Fruit fly (Drosophila melanogaster) whole organism, wandering third instar larva: ENCODE measurements around the gene CG33270.

ENCODE experiments used
- CG32264 ChIP-seq: fragments of 200-800 bp; sonication (Bioruptor generic); optimal IDR thresholded peaks from 2 replicates; lab custom pipeline; 2016; ENCODE audit warnings: missing biosample characterization, missing genetic modification characterization
- CrebA ChIP-seq: fragments of 200-800 bp; sonication (Bioruptor generic); optimal IDR thresholded peaks from 2 replicates; lab custom pipeline; 2016; ENCODE audit warnings: missing biosample characterization, mild to moderate bottlenecking, missing genetic modification characterization, borderline replicate concordance
- Dfd ChIP-seq: fragments of >200 bp; optimal IDR thresholded peaks from 2 replicates; lab custom pipeline; 2017; ENCODE audit warnings: missing biosample characterization, missing genetic modification characterization
- Dif ChIP-seq: fragments of 200-275, 200-300 bp; sonication (Bioruptor generic); optimal IDR thresholded peaks from 2 replicates; lab custom pipeline; 2018; ENCODE audit warnings: missing biosample characterization, missing genetic modification characterization; ENCODE audit not compliant: partially characterized antibody
- GATAd ChIP-seq: sonication (Bioruptor generic); optimal IDR thresholded peaks from 2 replicates; lab custom pipeline; 2016; ENCODE audit warnings: missing biosample characterization, missing genetic modification characterization
- HLH106 ChIP-seq: fragments of 200-800 bp; optimal IDR thresholded peaks from 3 replicates; lab custom pipeline; 2019; ENCODE audit warnings: missing biosample characterization, mild to moderate bottlenecking, missing genetic modification characterization, moderate library complexity
- Hnf4 ChIP-seq: fragments of 200-800 bp; sonication (Bioruptor generic); optimal IDR thresholded peaks from 2 replicates; lab custom pipeline; 2016; ENCODE audit warnings: missing biosample characterization, mild to moderate bottlenecking, missing genetic modification characterization
- Hr78 ChIP-seq: fragments of >200 bp; optimal IDR thresholded peaks from 2 replicates; lab custom pipeline; 2017; ENCODE audit warnings: missing biosample characterization, missing genetic modification characterization
- Hr83 ChIP-seq: fragments of 200-300 bp; sonication (Bioruptor generic); optimal IDR thresholded peaks from 2 replicates; lab custom pipeline; 2016; ENCODE audit warnings: missing biosample characterization, mild to moderate bottlenecking, missing genetic modification characterization, moderate library complexity; ENCODE audit not compliant: poor library complexity, severe bottlenecking
- Jra ChIP-seq: sonication (Bioruptor generic); optimal IDR thresholded peaks from 2 replicates; lab custom pipeline; 2016; ENCODE audit warnings: missing biosample characterization, missing genetic modification characterization
- Mio ChIP-seq: sonication (Bioruptor generic); optimal IDR thresholded peaks from 2 replicates; lab custom pipeline; 2016; ENCODE audit warnings: missing biosample characterization, missing genetic modification characterization
- Myc ChIP-seq: fragments of >200 bp; optimal IDR thresholded peaks from 2 replicates; lab custom pipeline; 2017
- N ChIP-seq: fragments of >200 bp; optimal IDR thresholded peaks from 2 replicates; lab custom pipeline; 2018; ENCODE audit warnings: missing biosample characterization, missing external identifiers, missing genetic modification characterization
- Rel ChIP-seq, 2 experiments: fragments of 200-800 bp; sonication (Bioruptor generic) in 1 of 2; optimal IDR thresholded peaks; 2 replicates in 1 of 2; 3 replicates in 1 of 2; lab custom pipeline; 2016 to 2019; ENCODE audit warnings: mild to moderate bottlenecking in 2 of 2, missing biosample characterization in 2 of 2, missing genetic modification characterization in 2 of 2, moderate library complexity in 1 of 2
- Vsx2 ChIP-seq: fragments of 200-300, 225-300 bp; sonication (Bioruptor generic); optimal IDR thresholded peaks from 2 replicates; lab custom pipeline; 2018; ENCODE audit warnings: missing biosample characterization, missing genetic modification characterization; ENCODE audit not compliant: partially characterized antibody
- brk ChIP-seq: fragments of 200-800 bp; sonication (Bioruptor generic); optimal IDR thresholded peaks from 2 replicates; lab custom pipeline; 2016; ENCODE audit warnings: missing biosample characterization, mild to moderate bottlenecking, missing genetic modification characterization
- dmrt93B ChIP-seq: fragments of 200-800 bp; sonication (Bioruptor generic); optimal IDR thresholded peaks from 2 replicates; lab custom pipeline; 2018; ENCODE audit warnings: missing biosample characterization, mild to moderate bottlenecking, missing genetic modification characterization
- ey ChIP-seq: fragments of 200-800 bp; sonication (Bioruptor generic); optimal IDR thresholded peaks from 2 replicates; lab custom pipeline; 2016; ENCODE audit warnings: missing biosample characterization, missing genetic modification characterization
- foxo ChIP-seq, 2 experiments: fragments of 200-800 bp; sonication (Bioruptor generic); optimal IDR thresholded peaks; 2 replicates in 1 of 2; 3 replicates in 1 of 2; lab custom pipeline; 2016 to 2017; ENCODE audit warnings: missing biosample characterization in 2 of 2, missing genetic modification characterization in 2 of 2
- fru ChIP-seq: fragments of 200-800 bp; sonication (Bioruptor generic); optimal IDR thresholded peaks from 3 replicates; lab custom pipeline; 2016; ENCODE audit warnings: missing biosample characterization, mild to moderate bottlenecking, missing genetic modification characterization
- jim ChIP-seq: fragments of 175-275, 200-325 bp; sonication (Bioruptor generic); optimal IDR thresholded peaks from 2 replicates; lab custom pipeline; 2016; ENCODE audit warnings: missing biosample characterization, mild to moderate bottlenecking, missing genetic modification characterization
- pan ChIP-seq: fragments of >200 bp; optimal IDR thresholded peaks from 2 replicates; lab custom pipeline; 2017
- rgr ChIP-seq: fragments of 200-800 bp; sonication (Bioruptor generic); optimal IDR thresholded peaks from 3 replicates; lab custom pipeline; 2016; ENCODE audit warnings: missing biosample characterization, mild to moderate bottlenecking, missing genetic modification characterization
- sage ChIP-seq: fragments of 200-800 bp; sonication (Bioruptor generic); optimal IDR thresholded peaks from 2 replicates; lab custom pipeline; 2016; ENCODE audit warnings: missing biosample characterization, mild to moderate bottlenecking, missing genetic modification characterization
- sv ChIP-seq: fragments of 200-800 bp; sonication (Bioruptor generic); optimal IDR thresholded peaks from 3 replicates; lab custom pipeline; 2016; ENCODE audit warnings: missing biosample characterization, missing genetic modification characterization
- tai ChIP-seq: sonication (Bioruptor generic); optimal IDR thresholded peaks from 2 replicates; lab custom pipeline; 2016; ENCODE audit warnings: missing biosample characterization, missing genetic modification characterization
- usp ChIP-seq: fragments of >200 bp; optimal IDR thresholded peaks from 2 replicates; lab custom pipeline; 2017; ENCODE audit warnings: missing biosample characterization, missing genetic modification characterization
- woc ChIP-seq: sonication (Bioruptor generic); optimal IDR thresholded peaks from 2 replicates; lab custom pipeline; 2016; ENCODE audit warnings: missing biosample characterization, mild to moderate bottlenecking, missing genetic modification characterization

CG33270 gene

DNA sequence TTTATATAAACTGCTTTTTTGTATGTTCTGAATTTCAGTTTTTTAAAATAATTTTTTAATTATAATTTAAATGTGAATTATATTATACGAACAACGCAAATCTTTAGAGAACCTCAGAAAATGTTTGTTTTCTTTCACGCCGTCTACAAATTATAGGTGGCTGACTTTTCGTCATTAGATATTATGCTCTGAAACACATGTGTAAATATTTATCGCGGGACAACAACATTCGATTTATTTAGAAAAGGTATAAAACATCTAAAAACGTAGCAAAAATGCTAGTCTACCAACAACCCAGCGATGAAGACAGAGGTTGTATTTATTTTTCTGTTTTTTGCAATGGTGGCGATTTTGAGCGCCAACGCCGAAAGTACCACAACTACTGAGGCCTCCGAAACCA lies 31.4 kb upstream of the CG33270 start, which contains the start of gene CG42832:
Gene CG42832, plus strand, starts transcription at position 301 of the 400 bp plus-strand sequence.
- TF ChIP-seq fru (GFP tag; lab: Kevin White, UChicago) = no peak
- no peak for TF ChIP-seq Myc (lab: Kevin White, UChicago)
- no peak for TF ChIP-seq Mio
- no peak for TF ChIP-seq foxo (GFP tag; optimal IDR thresholded peaks at IDR 0.05; lab: Kevin White, UChicago)
- TF ChIP-seq Hr83 (GFP tag; lab: Kevin White, UChicago) = no peak
- no peak for TF ChIP-seq Hnf4
- no peak for TF ChIP-seq sv (GFP tag; lab: Kevin White, UChicago)
- TF ChIP-seq Vsx2 (GFP tag; lab: Kevin White, UChicago) = no peak
- TF ChIP-seq CG32264 (GFP tag; lab: Kevin White, UChicago) = no peak
- no peak for TF ChIP-seq dmrt93B
- no peak for TF ChIP-seq usp (GFP tag; lab: Kevin White, UChicago)
- no peak for TF ChIP-seq jim
- no peak for TF ChIP-seq brk
- no peak for TF ChIP-seq woc
- TF ChIP-seq tai = no peak
- no peak for TF ChIP-seq HLH106 (tag; lab: Kevin White, UChicago)
- TF ChIP-seq Rel (GFP tag; optimal IDR thresholded peaks at IDR 0.05; lab: Kevin White, UChicago) = no peak
- no peak for TF ChIP-seq Rel (tag; optimal IDR thresholded peaks at IDR 0.05; lab: Kevin White, UChicago)

DNA sequence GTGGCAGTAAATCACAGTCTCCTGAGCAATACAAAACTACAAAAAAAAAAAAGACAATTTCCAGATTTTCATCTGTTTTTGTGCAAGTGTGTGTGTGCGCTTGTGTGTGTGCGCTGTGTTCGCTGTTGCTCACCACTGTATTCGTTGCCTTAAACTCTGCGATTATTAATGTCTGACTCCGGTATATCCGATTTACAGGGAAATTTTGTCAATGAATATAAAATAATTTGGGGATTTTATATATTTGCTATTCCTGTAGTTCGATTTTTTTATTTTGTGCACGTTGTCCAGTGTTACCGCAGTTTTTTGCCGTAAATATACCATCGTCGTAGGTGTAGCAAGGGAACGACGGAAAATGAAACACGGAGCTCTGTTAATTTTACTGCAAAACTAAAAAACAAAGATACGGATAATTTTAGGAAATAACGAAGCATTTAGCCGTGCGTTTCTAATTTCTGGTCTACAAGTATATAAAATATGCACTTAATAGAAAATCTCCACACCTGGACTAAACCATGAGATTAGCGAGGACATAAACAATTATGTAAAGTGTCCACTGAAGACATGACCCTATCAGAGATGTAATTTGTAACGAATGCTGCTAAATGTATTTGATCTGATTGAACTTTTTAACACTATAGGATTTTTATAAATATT lies 30.9 kb upstream of the CG33270 start, which contains the start of gene Duba:
Gene Duba, minus strand, starts transcription at position 313 of the 657 bp plus-strand sequence.
- TF ChIP-seq Hr83 (GFP tag; lab: Kevin White, UChicago) (no peak), Hr78 (GFP tag; lab: Kevin White, UChicago) (peak; percentile 36), Rel (GFP tag; optimal IDR thresholded peaks at IDR 0.05; lab: Kevin White, UChicago) (no peak), Rel (tag; optimal IDR thresholded peaks at IDR 0.05; lab: Kevin White, UChicago) (peak; percentile 75), ey (GFP tag; lab: Kevin White, UChicago) (no peak), GATAd (GFP tag; lab: Kevin White, UChicago) (no peak)

DNA sequence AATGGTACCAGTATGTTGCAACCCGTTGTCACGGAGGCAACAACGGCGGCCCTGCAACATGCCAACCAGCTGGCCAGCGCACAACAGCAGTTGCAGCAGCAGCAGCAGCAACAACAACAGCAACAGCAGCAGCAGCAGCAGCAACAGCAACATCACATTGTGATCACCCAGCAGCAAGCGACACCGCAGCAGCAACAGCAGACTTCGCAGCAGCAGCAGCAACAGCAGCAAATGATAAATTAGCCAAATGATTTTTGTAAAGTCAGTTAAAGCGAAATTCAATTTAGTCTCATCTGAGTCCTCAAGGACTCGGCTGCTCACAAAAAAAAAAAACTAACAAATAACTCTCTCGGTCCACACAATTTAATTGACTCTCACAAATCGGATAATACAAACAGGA lies 25.8 kb upstream of the CG33270 start:
- TF ChIP-seq rgr (no peak), Hr78 (GFP tag; lab: Kevin White, UChicago) (no peak), N (GFP tag; lab: Kevin White, UChicago) (no peak), Dfd (GFP tag; lab: Kevin White, UChicago) (peak; percentile 93), HLH106 (tag; lab: Kevin White, UChicago) (no peak)

DNA sequence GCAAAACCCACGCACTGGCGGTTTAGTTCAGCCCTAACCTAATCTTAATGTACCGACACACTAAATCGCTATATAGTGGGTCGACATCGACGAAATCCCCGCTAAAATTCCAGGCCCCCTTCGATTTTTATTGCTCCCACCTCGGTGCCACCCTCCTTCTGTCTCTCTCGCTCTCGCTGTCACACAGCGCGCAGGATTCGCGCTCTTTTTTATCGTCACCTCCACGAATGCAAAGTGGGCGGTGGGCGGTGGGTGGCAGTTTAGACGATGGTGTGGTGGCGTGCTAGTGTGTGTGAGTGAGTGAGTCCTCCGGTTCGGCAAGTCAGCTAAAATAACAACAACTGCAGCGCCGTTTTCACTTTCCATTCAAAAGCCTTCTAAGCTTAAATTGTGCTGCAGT lies 23.6 kb upstream of the CG33270 start:
- TF ChIP-seq dmrt93B = no peak
- TF ChIP-seq foxo (GFP tag; optimal IDR thresholded peaks at IDR 0.05; lab: Kevin White, UChicago) = no peak
- TF ChIP-seq CrebA (GFP tag; lab: Kevin White, UChicago) = no peak
- no peak for TF ChIP-seq fru (GFP tag; lab: Kevin White, UChicago)

DNA sequence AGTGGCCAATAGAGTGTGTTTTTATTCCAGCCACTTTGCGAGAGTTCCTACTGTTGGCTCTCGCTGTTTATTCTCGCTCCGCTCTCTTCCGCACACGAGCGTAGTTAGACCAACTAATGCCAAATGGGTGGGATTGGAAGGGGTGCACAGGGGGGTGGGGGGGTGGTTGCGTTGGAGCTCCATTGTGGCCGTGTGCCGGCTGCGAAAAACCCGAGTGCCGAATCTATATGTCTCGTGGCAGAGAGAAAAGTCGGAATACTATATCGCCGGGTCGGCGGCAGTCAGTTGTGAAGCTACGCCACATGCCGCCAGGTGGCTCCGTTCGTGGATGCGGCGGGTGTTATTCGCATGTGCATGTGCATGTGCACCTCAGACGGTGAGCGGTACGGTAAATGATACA lies 22.7 kb upstream of the CG33270 start:
- TF ChIP-seq Dif (GFP tag; lab: Kevin White, UChicago) = no peak
- TF ChIP-seq pan (lab: Kevin White, UChicago) = no peak
- no peak for TF ChIP-seq Jra (GFP tag; lab: Kevin White, UChicago)
- TF ChIP-seq Hr83 (GFP tag; lab: Kevin White, UChicago) = no peak
- no peak for TF ChIP-seq Hnf4
- TF ChIP-seq Hr78 (GFP tag; lab: Kevin White, UChicago) = no peak
- TF ChIP-seq sage (GFP tag; lab: Kevin White, UChicago) = no peak

DNA sequence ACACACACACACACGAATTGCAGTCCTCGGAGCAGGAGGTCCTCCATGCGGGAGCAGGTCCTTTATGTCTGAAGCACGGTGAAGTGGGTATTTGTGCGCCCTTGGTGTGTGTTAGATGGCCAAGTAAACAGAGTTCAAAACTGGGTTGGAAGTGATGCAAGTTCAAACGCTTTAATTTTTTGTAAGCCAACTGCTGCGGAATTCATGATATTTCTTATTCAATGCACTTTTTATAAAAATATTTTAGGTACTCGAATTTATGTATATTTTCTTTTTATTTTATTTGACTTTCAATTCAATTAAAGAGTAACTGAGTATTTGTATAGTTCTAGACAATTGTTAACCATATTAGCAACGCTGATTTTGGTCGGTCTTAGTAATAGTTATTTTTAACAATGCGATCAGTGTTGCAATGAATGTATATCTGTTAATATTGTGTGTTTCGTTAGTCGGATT lies 21.6 kb upstream of the CG33270 start, which contains the start of the genes CG14137 and CG46394:
Gene CG14137, minus strand, starts transcription at position 101 of the 456 bp plus-strand sequence.
Gene CG46394, plus strand, starts transcription at position 406 of the 456 bp plus-strand sequence.
- TF ChIP-seq sv (GFP tag; lab: Kevin White, UChicago) = no peak
- peak; percentile 84 for TF ChIP-seq Dfd (GFP tag; lab: Kevin White, UChicago)
